Fruit fly (Drosophila melanogaster): ENCODE results near the gene DNAlig3.

DNAlig3 gene

DNA sequence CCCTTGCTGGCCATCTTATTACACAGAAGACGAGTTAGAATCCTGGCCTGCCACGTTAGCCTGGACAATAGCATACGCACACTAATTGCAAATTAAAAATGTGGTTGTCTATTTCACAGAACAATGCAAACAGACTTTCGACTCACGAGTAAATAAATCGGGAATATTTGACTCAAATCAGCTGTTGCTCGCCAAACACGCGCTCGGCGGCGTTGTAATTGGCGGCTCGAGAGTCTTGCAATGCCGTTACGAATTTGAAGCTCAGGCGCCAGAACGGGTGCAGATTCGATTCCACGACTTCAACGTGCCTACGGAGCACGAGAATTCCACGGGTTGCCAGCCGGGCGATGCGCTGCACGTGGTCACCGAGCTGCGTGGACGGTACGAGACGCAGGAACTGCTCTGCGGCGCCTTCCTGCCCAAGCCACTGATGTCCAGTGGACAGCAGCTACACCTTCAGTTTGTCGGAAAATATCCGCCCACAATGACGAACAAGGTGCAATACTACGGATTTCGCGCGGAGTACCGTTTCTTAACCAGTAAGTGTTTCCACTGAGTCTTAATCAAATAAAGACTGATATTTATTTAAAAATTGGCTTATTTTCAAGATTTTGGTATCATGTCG, at the start of gene DNAlig3:
TSS of gene DNAlig3 (minus strand) at position 168 of the 625 bp plus-strand sequence.
- TF ChIP-seq CG4496 (GFP tag; IDR thresholded peaks at IDR 0.05): no peak
- no peak for TF ChIP-seq CG32121 (GFP tag; IDR thresholded peaks at IDR 0.05)
- TF ChIP-seq CG13204 (GFP tag; optimal IDR thresholded peaks at IDR 0.05): no peak
- no peak for TF ChIP-seq CG8301 (tag; optimal IDR thresholded peaks at IDR 0.05)
- TF ChIP-seq CG34367 (tag; optimal IDR thresholded peaks at IDR 0.05): no peak
- TF ChIP-seq D1 (tag; optimal IDR thresholded peaks at IDR 0.05): no peak
- peak; percentile 35; the same call in 1 of the 2 replicates for TF ChIP-seq CG12605 (GFP tag; IDR thresholded peaks at IDR 0.05)

DNA sequence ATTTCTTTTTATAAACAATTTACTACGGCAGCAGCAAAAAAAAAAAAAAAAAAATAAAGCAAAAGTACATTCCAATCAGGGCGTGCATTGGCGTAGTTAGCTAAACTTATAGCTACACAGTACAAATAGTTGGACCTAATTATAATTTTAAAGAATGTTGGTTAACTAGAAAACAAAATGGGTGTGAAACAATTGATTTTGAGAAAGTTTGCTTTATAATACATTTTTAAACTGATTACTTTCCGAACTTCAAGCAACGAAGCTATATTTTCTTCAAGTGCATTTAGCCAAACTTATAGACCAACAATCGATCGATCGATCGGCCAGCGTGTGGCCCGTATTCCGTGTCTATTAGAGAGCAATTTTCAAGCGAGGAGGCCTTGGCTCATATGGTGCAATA, 49.7 kb upstream of the DNAlig3 start:
- TF ChIP-seq fd96Ca (GFP tag; IDR thresholded peaks at IDR 0.05) (no peak), CG12605 (GFP tag; IDR thresholded peaks at IDR 0.05) (0 out of 2 replicates have a peak, but pooled peaks have one; percentile 35), CG4496 (GFP tag; IDR thresholded peaks at IDR 0.05) (0 out of 3 replicates have a peak, but pooled peaks have one; percentile 49), D1 (tag; optimal IDR thresholded peaks at IDR 0.05) (no peak), Pif1B (GFP tag; optimal IDR thresholded peaks at IDR 0.05) (no peak), EcR (GFP tag; optimal IDR thresholded peaks at IDR 0.05) (no peak), CG8301 (tag; optimal IDR thresholded peaks at IDR 0.05) (peak; percentile 20), Snoo (tag; optimal IDR thresholded peaks at IDR 0.05) (no peak), CG15710 (tag; optimal IDR thresholded peaks at IDR 0.05) (peak; percentile 21), CG17806 (tag; optimal IDR thresholded peaks at IDR 0.05) (peak; percentile 27), Ets98B (GFP tag; IDR thresholded peaks at IDR 0.05) (peak; percentile 29), CG34367 (tag; optimal IDR thresholded peaks at IDR 0.05) (peak; percentile 15), CG32121 (GFP tag; IDR thresholded peaks at IDR 0.05) (peak; percentile 22; the same call in 1 of the 2 replicates), rn (GFP tag; IDR thresholded peaks at IDR 0.05) (no peak), gl (tag; optimal IDR thresholded peaks at IDR 0.05) (no peak), CG10348 (GFP tag; IDR thresholded peaks at IDR 0.05) (0 out of 2 replicates have a peak, but pooled peaks have one; percentile 11), CG9948 (tag; optimal IDR thresholded peaks at IDR 0.05) (peak; percentile 22), Pif1A (GFP tag; optimal IDR thresholded peaks at IDR 0.05) (no peak), CG8159 (tag; optimal IDR thresholded peaks at IDR 0.05) (peak; percentile 32)

DNA sequence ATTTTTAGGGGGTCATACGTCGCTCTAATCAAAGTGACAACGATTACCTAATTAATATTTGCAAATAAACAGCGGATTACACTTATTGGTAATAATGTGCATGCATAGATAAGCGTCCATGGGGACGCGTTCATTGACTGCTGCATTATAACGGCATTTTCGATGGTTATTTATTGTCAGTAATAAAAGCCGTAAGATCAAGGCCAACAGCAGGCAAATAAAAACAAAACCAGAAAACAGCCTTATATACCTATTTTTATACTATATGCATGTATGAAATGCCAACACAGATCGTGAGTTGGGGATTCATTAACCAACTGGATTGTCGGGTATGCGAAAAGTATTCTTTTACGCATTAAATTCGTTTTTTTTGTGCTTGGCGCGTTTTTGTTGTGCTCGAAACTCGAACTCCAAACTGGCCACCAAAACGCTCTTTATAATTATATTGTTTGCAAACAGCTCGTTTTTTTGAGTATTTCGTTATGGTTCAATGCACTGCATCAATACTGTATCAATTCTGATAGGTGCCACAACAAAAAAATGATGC, 49.1 kb upstream of the DNAlig3 start:
- TF ChIP-seq rn (GFP tag; IDR thresholded peaks at IDR 0.05) (no peak), CG4496 (GFP tag; IDR thresholded peaks at IDR 0.05) (no peak), EcR (GFP tag; optimal IDR thresholded peaks at IDR 0.05) (peak; percentile 91), CG9948 (tag; optimal IDR thresholded peaks at IDR 0.05) (no peak), CG10348 (GFP tag; IDR thresholded peaks at IDR 0.05) (no peak), CG34367 (tag; optimal IDR thresholded peaks at IDR 0.05) (no peak), gl (tag; optimal IDR thresholded peaks at IDR 0.05) (no peak)

DNA sequence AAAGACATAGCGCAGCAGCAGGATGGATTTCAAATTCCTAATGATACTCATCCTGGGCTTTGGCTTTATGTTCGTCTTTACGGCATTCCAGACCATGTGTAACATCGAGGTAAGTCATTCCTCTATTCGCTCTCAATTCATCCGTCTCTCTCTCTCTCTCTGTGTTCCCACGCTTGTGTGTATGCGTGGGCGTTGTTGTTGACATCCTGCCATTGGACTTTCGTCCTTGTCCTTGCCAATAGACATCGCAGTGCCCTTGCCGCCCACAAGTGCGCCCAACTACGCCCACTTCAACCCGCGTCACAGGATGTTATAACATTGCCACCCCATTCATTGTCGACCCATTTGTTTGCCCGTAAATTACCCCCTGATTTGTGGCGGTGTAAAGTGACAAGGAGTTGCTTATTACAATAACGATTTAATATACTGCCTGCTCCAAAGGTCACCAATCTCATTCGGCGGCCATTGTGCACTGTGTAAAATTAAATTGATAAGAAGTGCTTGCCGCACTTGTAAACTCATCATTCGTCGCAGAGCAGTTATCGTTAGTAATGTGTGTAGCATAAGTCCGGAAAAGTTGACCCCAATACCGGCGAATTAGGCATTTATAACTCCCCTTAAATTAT, 48.1 kb upstream of the DNAlig3 start:
- TF ChIP-seq gl (tag; optimal IDR thresholded peaks at IDR 0.05) (peak; percentile 51), Snoo (tag; optimal IDR thresholded peaks at IDR 0.05) (no peak), fd96Ca (GFP tag; IDR thresholded peaks at IDR 0.05) (peak; percentile 24; the same call in 1 of the 3 replicates), CG8159 (tag; optimal IDR thresholded peaks at IDR 0.05) (peak; percentile 18), Pif1A (GFP tag; optimal IDR thresholded peaks at IDR 0.05) (peak; percentile 5), CG34367 (tag; optimal IDR thresholded peaks at IDR 0.05) (no peak), CG9948 (tag; optimal IDR thresholded peaks at IDR 0.05) (peak; percentile 5), CG32121 (GFP tag; IDR thresholded peaks at IDR 0.05) (peak; percentile 43), CG13204 (GFP tag; optimal IDR thresholded peaks at IDR 0.05) (peak; percentile 52), EcR (GFP tag; optimal IDR thresholded peaks at IDR 0.05) (peak; percentile 34), Ets98B (GFP tag; IDR thresholded peaks at IDR 0.05) (no peak)

DNA sequence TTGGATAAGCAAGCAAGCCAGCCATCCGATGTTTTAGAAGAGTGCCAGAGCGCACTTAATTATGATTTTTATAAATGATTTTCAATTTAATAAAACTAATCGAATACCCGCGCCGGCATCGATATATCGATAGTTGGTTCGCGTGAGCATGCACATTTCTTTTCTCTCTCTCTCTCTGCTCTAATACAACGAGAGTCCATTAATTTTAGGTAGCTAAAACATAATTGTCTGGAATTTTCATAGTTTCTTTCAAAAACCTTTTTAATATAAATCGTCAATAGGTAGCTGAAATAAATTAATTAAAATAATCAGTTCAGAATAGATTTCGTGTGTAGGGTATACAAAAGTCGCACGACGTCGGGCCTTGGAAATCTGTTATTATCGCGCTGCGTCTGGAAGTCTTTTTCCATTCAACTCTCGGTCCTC, 47.3 kb upstream of the DNAlig3 start, which contains the start of gene CG18549:
TSS of gene CG18549 (plus strand) at position 408 of the 426 bp plus-strand sequence.
- TF ChIP-seq CG9948 (tag; optimal IDR thresholded peaks at IDR 0.05) (peak; percentile 100), D1 (tag; optimal IDR thresholded peaks at IDR 0.05) (peak; percentile 100), Snoo (tag; optimal IDR thresholded peaks at IDR 0.05) (peak; percentile 100), CG13204 (GFP tag; optimal IDR thresholded peaks at IDR 0.05) (peak; percentile 99), EcR (GFP tag; optimal IDR thresholded peaks at IDR 0.05) (peak; percentile 91), rn (GFP tag; IDR thresholded peaks at IDR 0.05) (peak; percentile 100), CG12605 (GFP tag; IDR thresholded peaks at IDR 0.05) (peak; percentile 100), Pif1B (GFP tag; optimal IDR thresholded peaks at IDR 0.05) (peak; percentile 100), CG14655 (GFP tag; optimal IDR thresholded peaks at IDR 0.05) (peak; percentile 100), Pif1A (GFP tag; optimal IDR thresholded peaks at IDR 0.05) (peak; percentile 100), CG10348 (GFP tag; IDR thresholded peaks at IDR 0.05) (peak; percentile 99), CG34367 (tag; optimal IDR thresholded peaks at IDR 0.05) (peak; percentile 100), gl (tag; optimal IDR thresholded peaks at IDR 0.05) (peak; percentile 99), CG15710 (tag; optimal IDR thresholded peaks at IDR 0.05) (peak; percentile 100), CG8159 (tag; optimal IDR thresholded peaks at IDR 0.05) (peak; percentile 100), CG17806 (tag; optimal IDR thresholded peaks at IDR 0.05) (peak; percentile 100), CG4496 (GFP tag; IDR thresholded peaks at IDR 0.05) (peak; percentile 100), fd96Ca (GFP tag; IDR thresholded peaks at IDR 0.05) (peak; percentile 100), CG32121 (GFP tag; IDR thresholded peaks at IDR 0.05) (peak; percentile 100), CG8301 (tag; optimal IDR thresholded peaks at IDR 0.05) (peak; percentile 100), Ets98B (GFP tag; IDR thresholded peaks at IDR 0.05) (peak; percentile 100)

Data from whole organism, pupa.